Fruit fly (Drosophila melanogaster) whole organism, embryonic: ENCODE measurements around the gene acj6.

Experiments
- ATbp ChIP-seq: fragments of 200-800 bp; sonication (Bioruptor generic); optimal IDR thresholded peaks from 2 replicates; lab custom pipeline; 2017; ENCODE audit warnings: missing biosample characterization, mild to moderate bottlenecking, missing genetic modification characterization, missing genetic modification reagents
- Atf3 ChIP-seq: fragments of 200-800 bp; sonication (Bioruptor generic); optimal IDR thresholded peaks from 3 replicates; lab custom pipeline; 2016; ENCODE audit warnings: missing biosample characterization, missing genetic modification characterization
- CG10274 ChIP-seq: fragments of 200-800 bp; sonication (Bioruptor generic); optimal IDR thresholded peaks from 3 replicates; lab custom pipeline; 2017; ENCODE audit warnings: missing biosample characterization, mild to moderate bottlenecking, missing genetic modification characterization
- CG10366 ChIP-seq: fragments of 200-800 bp; sonication (Bioruptor generic); IDR thresholded peaks from 2 replicates; pipeline ENCODE4 v1.3.6; 2022; ENCODE audit warnings: missing biosample characterization, missing genetic modification characterization
- CG10959 ChIP-seq: fragments of 200-800 bp; sonication (Bioruptor generic); IDR thresholded peaks from 2 replicates; pipeline ENCODE4 v1.3.6; 2022; ENCODE audit warnings: missing biosample characterization, missing genetic modification characterization
- CG11085 ChIP-seq: fragments of 200-800 bp; sonication (Bioruptor generic); IDR thresholded peaks from 2 replicates; pipeline ENCODE4 v1.3.6; 2022; ENCODE audit warnings: missing biosample characterization, missing genetic modification characterization
- CG11456 ChIP-seq: fragments of 200-800 bp; sonication (Bioruptor generic); IDR thresholded peaks from 3 replicates; pipeline ENCODE4 v1.3.6; 2022; ENCODE audit warnings: missing biosample characterization, missing genetic modification characterization
- CG11504 ChIP-seq: fragments of 200-800 bp; sonication (Bioruptor generic); optimal IDR thresholded peaks from 3 replicates; lab custom pipeline; 2019; ENCODE audit warnings: missing biosample characterization, mild to moderate bottlenecking, missing genetic modification characterization, moderate library complexity
- CG12659 ChIP-seq: fragments of 200-800 bp; sonication (Bioruptor generic); optimal IDR thresholded peaks from 3 replicates; lab custom pipeline; 2017; ENCODE audit warnings: mild to moderate bottlenecking, missing biosample characterization, missing genetic modification reagents, missing genetic modification characterization
- CG13296 ChIP-seq: fragments of 200-800 bp; sonication (Bioruptor generic); optimal IDR thresholded peaks from 3 replicates; lab custom pipeline; 2018; ENCODE audit warnings: missing biosample characterization, mild to moderate bottlenecking, missing genetic modification characterization
- CG18599 ChIP-seq: fragments of 200-800 bp; sonication (Bioruptor generic); optimal IDR thresholded peaks from 3 replicates; lab custom pipeline; 2017; ENCODE audit warnings: missing biosample characterization, missing genetic modification characterization, mild to moderate bottlenecking, moderate library complexity, missing genetic modification reagents
- CG2199 ChIP-seq: fragments of 200-800 bp; sonication (Bioruptor generic); IDR thresholded peaks from 3 replicates; pipeline ENCODE4 v1.3.6; 2022; ENCODE audit warnings: missing biosample characterization, missing genetic modification characterization
- CG31365 ChIP-seq: fragments of 200-800 bp; sonication (Bioruptor generic); optimal IDR thresholded peaks from 2 replicates; lab custom pipeline; 2018; ENCODE audit warnings: missing biosample characterization, mild to moderate bottlenecking, missing genetic modification characterization
- CG3407 ChIP-seq: fragments of 200-800 bp; sonication (Bioruptor generic); optimal IDR thresholded peaks from 2 replicates; lab custom pipeline; 2018; ENCODE audit warnings: missing biosample characterization, mild to moderate bottlenecking, missing genetic modification characterization
- CG3726 ChIP-seq: fragments of 200-800 bp; sonication (Bioruptor generic); IDR thresholded peaks from 3 replicates; pipeline ENCODE4, ENCODE4 v1.3.6; 2022; ENCODE audit warnings: missing biosample characterization, missing genetic modification characterization
- CG4328 ChIP-seq: fragments of 200-800 bp; sonication (Bioruptor generic); optimal IDR thresholded peaks from 3 replicates; lab custom pipeline; 2017; ENCODE audit warnings: missing biosample characterization, missing genetic modification reagents, missing genetic modification characterization
- CG6683 ChIP-seq: fragments of 200-800 bp; sonication (Bioruptor generic); optimal IDR thresholded peaks from 2 replicates; lab custom pipeline; 2017; ENCODE audit warnings: missing biosample characterization, mild to moderate bottlenecking, missing genetic modification characterization, missing genetic modification reagents
- CG7556 ChIP-seq: fragments of 200-800 bp; sonication (Bioruptor generic); optimal IDR thresholded peaks from 2 replicates; lab custom pipeline; 2017; ENCODE audit warnings: missing biosample characterization, mild to moderate bottlenecking, missing genetic modification characterization
- CG7745 ChIP-seq: fragments of 200-800 bp; sonication (Bioruptor generic); optimal IDR thresholded peaks from 2 replicates; lab custom pipeline; 2018; ENCODE audit warnings: missing biosample characterization, mild to moderate bottlenecking, missing genetic modification characterization, moderate library complexity
- CG8290 ChIP-seq, 3 experiments: fragments of 200-800 bp; sonication (Bioruptor generic); optimal IDR thresholded peaks; 2 replicates each; lab custom pipeline; 2016 to 2019; ENCODE audit warnings: missing biosample characterization in 3 of 3, missing genetic modification characterization in 3 of 3, mild to moderate bottlenecking in 2 of 3, moderate library complexity in 1 of 3
- CG9437 ChIP-seq: fragments of 200-800 bp; sonication (Bioruptor generic); optimal IDR thresholded peaks from 2 replicates; lab custom pipeline; 2018; ENCODE audit warnings: missing biosample characterization, mild to moderate bottlenecking, missing genetic modification characterization
- HLHmδ ChIP-seq: fragments of 200-800 bp; sonication (Bioruptor generic); optimal IDR thresholded peaks from 2 replicates; lab custom pipeline; 2018; ENCODE audit warnings: missing biosample characterization, mild to moderate bottlenecking, missing genetic modification characterization, moderate library complexity
- HmgD ChIP-seq: fragments of 200-800 bp; sonication (Bioruptor generic); optimal IDR thresholded peaks from 3 replicates; lab custom pipeline; 2016; ENCODE audit warnings: missing biosample characterization, missing genetic modification characterization
- Jarid2 ChIP-seq: fragments of 200-800 bp; sonication (Bioruptor generic); optimal IDR thresholded peaks from 3 replicates; lab custom pipeline; 2017; ENCODE audit warnings: mild to moderate bottlenecking, missing biosample characterization, missing genetic modification reagents, missing genetic modification characterization
- Kr ChIP-seq: fragments of 200-800 bp; sonication (Bioruptor generic); optimal IDR thresholded peaks from 2 replicates; lab custom pipeline; 2017; ENCODE audit warnings: missing biosample characterization, mild to moderate bottlenecking, missing genetic modification characterization
- Myb ChIP-seq: fragments of 200-800 bp; sonication (Bioruptor generic); optimal IDR thresholded peaks from 2 replicates; lab custom pipeline; 2016; ENCODE audit warnings: missing biosample characterization, missing genetic modification characterization
- Nf-YA ChIP-seq: fragments of 200-800 bp; sonication (Bioruptor generic); IDR thresholded peaks from 2 replicates; pipeline ENCODE4 v1.3.6; 2022; ENCODE audit warnings: missing biosample characterization, missing genetic modification characterization
- Oli ChIP-seq: fragments of 200-800 bp; sonication (Bioruptor generic); optimal IDR thresholded peaks from 2 replicates; lab custom pipeline; 2018; ENCODE audit warnings: missing biosample characterization, mild to moderate bottlenecking, missing genetic modification characterization, moderate library complexity
- Pdp1 ChIP-seq, 2 experiments: fragments of 200-800 bp; sonication (Bioruptor generic); optimal IDR thresholded peaks; 3 replicates each; lab custom pipeline; 2016; ENCODE audit warnings: missing biosample characterization in 2 of 2, missing genetic modification characterization in 2 of 2, mild to moderate bottlenecking in 1 of 2, moderate library complexity in 1 of 2
- Six4 ChIP-seq: fragments of 200-800 bp; sonication (Bioruptor generic); optimal IDR thresholded peaks from 2 replicates; lab custom pipeline; 2016; ENCODE audit warnings: missing biosample characterization, missing genetic modification characterization
- Sry-β ChIP-seq: fragments of 200-800 bp; sonication (Bioruptor generic); optimal IDR thresholded peaks from 2 replicates; lab custom pipeline; 2018; ENCODE audit warnings: missing biosample characterization, mild to moderate bottlenecking, missing genetic modification characterization, moderate library complexity
- YL-1 ChIP-seq: fragments of 200-800 bp; sonication (Bioruptor generic); optimal IDR thresholded peaks from 3 replicates; lab custom pipeline; 2017; ENCODE audit warnings: missing biosample characterization, mild to moderate bottlenecking, missing genetic modification characterization
- al ChIP-seq: fragments of 200-800 bp; sonication (Bioruptor generic); IDR thresholded peaks from 2 replicates; pipeline ENCODE4 v1.3.6; 2022; ENCODE audit warnings: missing biosample characterization, missing genetic modification characterization
- chinmo ChIP-seq: fragments of 200-800 bp; sonication (Bioruptor generic); IDR thresholded peaks from 4 replicates; pipeline ENCODE4 v1.3.6; 2022; ENCODE audit warnings: missing biosample characterization, missing genetic modification characterization; ENCODE audit not compliant: partially characterized antibody
- crp ChIP-seq, 2 experiments: fragments of 200-800 bp; sonication (Bioruptor generic); optimal IDR thresholded peaks; 2 replicates in 1 of 2; 3 replicates in 1 of 2; lab custom pipeline; 2017; ENCODE audit warnings: missing biosample characterization in 2 of 2, missing genetic modification characterization in 2 of 2, mild to moderate bottlenecking in 1 of 2, moderate library complexity in 1 of 2
- cwo ChIP-seq: fragments of 200-800 bp; sonication (Bioruptor generic); optimal IDR thresholded peaks from 3 replicates; lab custom pipeline; 2017; ENCODE audit warnings: missing biosample characterization, missing genetic modification characterization, mild to moderate bottlenecking, moderate library complexity, missing genetic modification reagents
- dmrt11E ChIP-seq: fragments of 200-800 bp; sonication (Bioruptor generic); optimal IDR thresholded peaks from 3 replicates; lab custom pipeline; 2018; ENCODE audit warnings: missing biosample characterization, mild to moderate bottlenecking, missing genetic modification characterization, moderate library complexity
- fu2 ChIP-seq: fragments of 200-800 bp; sonication (Bioruptor generic); optimal IDR thresholded peaks from 2 replicates; lab custom pipeline; 2016; ENCODE audit warnings: missing biosample characterization, missing genetic modification characterization
- gem ChIP-seq: fragments of 200-800 bp; sonication (Bioruptor generic); optimal IDR thresholded peaks from 2 replicates; lab custom pipeline; 2019; ENCODE audit warnings: missing biosample characterization, mild to moderate bottlenecking, missing genetic modification characterization, moderate library complexity
- gsb ChIP-seq: fragments of 200-800 bp; sonication (Bioruptor generic); IDR thresholded peaks from 2 replicates; pipeline ENCODE4 v1.3.6; 2022; ENCODE audit warnings: missing biosample characterization, missing genetic modification characterization
- h ChIP-seq: fragments of >200 bp; optimal IDR thresholded peaks from 2 replicates; lab custom pipeline; 2017
- hb ChIP-seq: fragments of 200-800 bp; sonication (Bioruptor generic); IDR thresholded peaks from 3 replicates; pipeline ENCODE4 v1.3.6; 2022; ENCODE audit warnings: missing biosample characterization, missing genetic modification characterization; ENCODE audit not compliant: partially characterized antibody
- pfk ChIP-seq: fragments of 200-800 bp; sonication (Bioruptor generic); optimal IDR thresholded peaks from 2 replicates; lab custom pipeline; 2018; ENCODE audit warnings: missing biosample characterization, mild to moderate bottlenecking, missing genetic modification characterization, moderate library complexity
- prd ChIP-seq, 3 experiments: fragments of >200 bp in 2 of 3; fragments of 200-800 bp in 1 of 3; sonication (Bioruptor generic) in 1 of 3; optimal IDR thresholded peaks in 2 of 3; IDR thresholded peaks in 1 of 3; 2 replicates in 2 of 3; 3 replicates in 1 of 3; pipeline versions ENCODE4 v1.3.6 to Lab custom; 2017 to 2022; ENCODE audit warnings: missing biosample characterization in 1 of 3, missing genetic modification characterization in 1 of 3
- sim ChIP-seq: fragments of 200-800 bp; sonication (Bioruptor generic); IDR thresholded peaks from 2 replicates; pipeline ENCODE4 v1.3.6; 2022; ENCODE audit warnings: missing biosample characterization, missing genetic modification characterization
- sqz ChIP-seq: fragments of 200-800 bp; sonication (Bioruptor generic); optimal IDR thresholded peaks from 3 replicates; lab custom pipeline; 2018; ENCODE audit warnings: missing biosample characterization, mild to moderate bottlenecking, missing genetic modification characterization
- tap ChIP-seq: fragments of 200-800 bp; optimal IDR thresholded peaks from 3 replicates; lab custom pipeline; 2019; ENCODE audit warnings: missing biosample characterization, mild to moderate bottlenecking, missing genetic modification characterization, moderate library complexity
- trh ChIP-seq: fragments of 200-800 bp; sonication (Bioruptor generic); optimal IDR thresholded peaks from 2 replicates; lab custom pipeline; 2016; ENCODE audit warnings: missing biosample characterization, missing genetic modification characterization
- z ChIP-seq: fragments of 200-800 bp; sonication (Bioruptor generic); IDR thresholded peaks from 3 replicates; pipeline ENCODE4 v1.3.6; 2022; ENCODE audit warnings: missing biosample characterization, missing genetic modification characterization

Gene acj6

DNA sequence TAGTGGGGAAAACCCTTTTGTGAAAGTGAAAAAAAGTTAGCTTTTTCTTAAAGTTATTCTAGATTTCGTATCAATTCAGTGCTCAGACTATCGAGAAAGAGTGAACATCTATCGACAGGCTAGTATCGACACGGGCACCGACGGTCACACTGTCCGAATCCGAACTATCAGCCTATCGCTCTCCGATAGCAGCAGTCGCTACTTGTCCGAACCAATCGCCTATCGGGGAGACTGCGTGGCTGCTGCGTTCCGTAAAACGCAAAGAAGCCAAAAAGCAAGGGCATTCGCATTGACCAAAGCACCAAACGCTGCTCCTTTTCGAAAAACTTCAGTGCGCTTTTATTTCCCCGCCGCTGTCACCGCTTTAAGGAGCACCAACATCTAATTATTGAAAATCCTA lies 59.6 kb downstream of the acj6 start, which contains the start of gene Top1 (continued):
- TF ChIP-seq Oli (tag; lab: Kevin White, UChicago) (no peak), CG11504 (peak; percentile 21), ATbp (no peak), pfk (GFP tag; lab: Kevin White, UChicago) (no peak), CG7745 (tag; lab: Kevin White, UChicago) (no peak), CG12659 (GFP tag; lab: Kevin White, UChicago) (peak; percentile 52), al (GFP tag; lab: Robert Waterston, UW) (peak; percentile 21; the same call in 1 of the 2 replicates), CG31365 (no peak), HmgD (GFP tag; lab: Kevin White, UChicago) (peak; percentile 71), Kr (GFP tag; lab: Kevin White, UChicago) (no peak), tap (tag; lab: Kevin White, UChicago) (no peak), CG11085 (GFP tag; lab: Robert Waterston, UW) (peak; percentile 43; the same call in 1 of the 2 replicates), CG13296 (GFP tag; lab: Kevin White, UChicago) (no peak), fu2 (GFP tag; lab: Kevin White, UChicago) (no peak), crp (GFP tag; optimal IDR thresholded peaks at IDR 0.05; lab: Kevin White, UChicago) (peak in 1 of 2 experiments; percentile 7), Six4 (GFP tag; lab: Kevin White, UChicago) (no peak), Nf-YA (GFP tag; lab: Robert Waterston, UW) (no peak), CG10274 (GFP tag; lab: Kevin White, UChicago) (no peak), dmrt11E (tag; lab: Kevin White, UChicago) (no peak), CG10959 (GFP tag; lab: Robert Waterston, UW) (no peak), trh (GFP tag; lab: Kevin White, UChicago) (no peak), Pdp1 (GFP tag; optimal IDR thresholded peaks at IDR 0.05; lab: Kevin White, UChicago) (peak in 1 of 2 experiments; percentile 20), CG10366 (GFP tag; lab: Robert Waterston, UW) (no peak), sim (no peak), HLHmδ (GFP tag; lab: Kevin White, UChicago) (peak; percentile 55), sqz (GFP tag; lab: Kevin White, UChicago) (no peak), CG3407 (GFP tag; lab: Kevin White, UChicago) (no peak), Atf3 (GFP tag; lab: Kevin White, UChicago) (no peak), h (lab: Kevin White, UChicago) (no peak), Sry-β (GFP tag; lab: Kevin White, UChicago) (peak; percentile 25), CG18599 (GFP tag; lab: Kevin White, UChicago) (no peak), CG2199 (GFP tag; lab: Robert Waterston, UW) (0 out of 3 replicates have a peak, but pooled peaks have one; percentile 44), hb (peak; percentile 95), Jarid2 (GFP tag; lab: Kevin White, UChicago) (no peak), CG7556 (GFP tag; lab: Kevin White, UChicago) (no peak), YL-1 (peak; percentile 51), prd (optimal IDR thresholded peaks at IDR 0.05; lab: Kevin White, UChicago) (no peak), prd (GFP tag; IDR thresholded peaks at IDR 0.05; lab: Robert Waterston, UW) (peak; percentile 38; the same call in 2 of the 3 replicates), CG11456 (GFP tag; lab: Robert Waterston, UW) (0 out of 3 replicates have a peak, but pooled peaks have one; percentile 57), z (GFP tag; lab: Robert Waterston, UW) (no peak), CG3726 (GFP tag; lab: Robert Waterston, UW) (no peak), CG6683 (no peak), Myb (peak; percentile 52), gem (tag; lab: Kevin White, UChicago) (no peak), CG4328 (GFP tag; lab: Kevin White, UChicago) (peak; percentile 17), chinmo (peak; percentile 96), CG9437 (GFP tag; lab: Kevin White, UChicago) (peak; percentile 71), cwo (GFP tag; lab: Kevin White, UChicago) (no peak), gsb (GFP tag; lab: Robert Waterston, UW) (no peak), CG8290 (GFP tag; optimal IDR thresholded peaks at IDR 0.05; lab: Kevin White, UChicago) (peak; percentile 22), CG8290 (tag; optimal IDR thresholded peaks at IDR 0.05; lab: Kevin White, UChicago) (peak in 1 of 2 experiments; percentile 84)
